Fruit fly (Drosophila melanogaster) whole organism, pupa: ENCODE results near the gene CG17726.

ENCODE experiments used
- CG10348 ChIP-seq: fragments of 200-800 bp; sonication (Bioruptor generic); IDR thresholded peaks from 2 replicates; pipeline ENCODE4 v1.3.6; 2022; ENCODE audit warnings: missing biosample characterization, missing genetic modification characterization
- CG9948 ChIP-seq: fragments of 200-800 bp; sonication (Bioruptor generic); optimal IDR thresholded peaks from 2 replicates; lab custom pipeline; 2018; ENCODE audit warnings: missing biosample characterization, mild to moderate bottlenecking, missing genetic modification characterization, moderate library complexity
- Pif1B ChIP-seq: fragments of 200-800 bp; sonication (Bioruptor generic); optimal IDR thresholded peaks from 3 replicates; lab custom pipeline; 2016; ENCODE audit warnings: missing biosample characterization, missing genetic modification characterization

dm6 chr3R:11197389-11197716, 29.2 kb upstream of the CG17726 start, which contains the start of gene cu:
- TF ChIP-seq Pif1B (GFP tag; lab: Kevin White, UChicago) (no peak), CG10348 (GFP tag; lab: Robert Waterston, UW) (no peak), CG9948 (tag; lab: Kevin White, UChicago) (no peak)
